Fruit fly (Drosophila melanogaster) whole organism, embryonic: ENCODE results near the gene Gr21a.

Experiments
- CG10462 ChIP-seq: fragments of 200-800 bp; sonication (Bioruptor generic); optimal IDR thresholded peaks from 2 replicates; lab custom pipeline; 2016; ENCODE audit warnings: missing biosample characterization, missing genetic modification characterization
- CG11504 ChIP-seq: fragments of 200-800 bp; sonication (Bioruptor generic); optimal IDR thresholded peaks from 3 replicates; lab custom pipeline; 2019; ENCODE audit warnings: missing biosample characterization, mild to moderate bottlenecking, missing genetic modification characterization, moderate library complexity
- CG12659 ChIP-seq: fragments of 200-800 bp; sonication (Bioruptor generic); optimal IDR thresholded peaks from 3 replicates; lab custom pipeline; 2017; ENCODE audit warnings: mild to moderate bottlenecking, missing biosample characterization, missing genetic modification reagents, missing genetic modification characterization
- CG13775 ChIP-seq: fragments of 200-800 bp; sonication (Bioruptor generic); optimal IDR thresholded peaks from 3 replicates; lab custom pipeline; 2017; ENCODE audit warnings: missing biosample characterization, mild to moderate bottlenecking, missing genetic modification characterization
- CG15601 ChIP-seq: fragments of 200-800 bp; sonication (Bioruptor generic); optimal IDR thresholded peaks from 3 replicates; lab custom pipeline; 2019; ENCODE audit warnings: missing biosample characterization, mild to moderate bottlenecking, missing genetic modification characterization, moderate library complexity
- CG1602 ChIP-seq: fragments of 200-800 bp; sonication (Bioruptor generic); optimal IDR thresholded peaks from 3 replicates; lab custom pipeline; 2016; ENCODE audit warnings: missing biosample characterization, missing genetic modification characterization
- CG1603 ChIP-seq: fragments of 200-800 bp; sonication (Bioruptor generic); optimal IDR thresholded peaks from 2 replicates; lab custom pipeline; 2019; ENCODE audit warnings: missing biosample characterization, mild to moderate bottlenecking, missing genetic modification characterization, moderate library complexity
- CG16815 ChIP-seq: fragments of 200-800 bp; sonication (Bioruptor generic); optimal IDR thresholded peaks from 3 replicates; lab custom pipeline; 2017; ENCODE audit warnings: missing biosample characterization, mild to moderate bottlenecking, missing genetic modification characterization
- CG17361 ChIP-seq: fragments of 200-800 bp; sonication (Bioruptor generic); IDR thresholded peaks from 3 replicates; pipeline ENCODE4 v1.3.6; 2022; ENCODE audit warnings: missing biosample characterization, missing genetic modification characterization
- CG17385 ChIP-seq: fragments of 200-800 bp; sonication (Bioruptor generic); optimal IDR thresholded peaks from 3 replicates; lab custom pipeline; 2018; ENCODE audit warnings: missing biosample characterization, mild to moderate bottlenecking, missing genetic modification characterization
- CG17802 ChIP-seq: fragments of 200-800 bp; sonication (Bioruptor generic); optimal IDR thresholded peaks from 2 replicates; lab custom pipeline; 2018; ENCODE audit warnings: missing biosample characterization, mild to moderate bottlenecking, missing genetic modification characterization, moderate library complexity
- CG17829 ChIP-seq: fragments of 200-800 bp; optimal IDR thresholded peaks from 2 replicates; lab custom pipeline; 2019; ENCODE audit warnings: missing biosample characterization, mild to moderate bottlenecking, missing genetic modification characterization, moderate library complexity
- CG18619 ChIP-seq: fragments of 200-800 bp; sonication (Bioruptor generic); optimal IDR thresholded peaks from 3 replicates; lab custom pipeline; 2017; ENCODE audit warnings: missing biosample characterization, mild to moderate bottlenecking, missing genetic modification characterization
- CG2202 ChIP-seq: fragments of 200-800 bp; sonication (Bioruptor generic); optimal IDR thresholded peaks from 2 replicates; lab custom pipeline; 2018; ENCODE audit warnings: missing biosample characterization, mild to moderate bottlenecking, missing genetic modification characterization
- CG2875 ChIP-seq: fragments of 200-800 bp; sonication (Bioruptor generic); optimal IDR thresholded peaks from 2 replicates; lab custom pipeline; 2017; ENCODE audit warnings: missing biosample characterization, mild to moderate bottlenecking, missing genetic modification characterization, missing genetic modification reagents
- CG31224 ChIP-seq: fragments of 200-800 bp; sonication (Bioruptor generic); IDR thresholded peaks from 2 replicates; pipeline ENCODE4 v1.3.6; 2022; ENCODE audit warnings: missing biosample characterization, missing genetic modification characterization
- CG32767 ChIP-seq: fragments of 200-800 bp; sonication (Bioruptor generic); IDR thresholded peaks from 2 replicates; pipeline ENCODE4 v1.3.6; 2022; ENCODE audit warnings: missing biosample characterization, missing genetic modification characterization
- CG3726 ChIP-seq: fragments of 200-800 bp; sonication (Bioruptor generic); IDR thresholded peaks from 3 replicates; pipeline ENCODE4, ENCODE4 v1.3.6; 2022; ENCODE audit warnings: missing biosample characterization, missing genetic modification characterization
- CG4424 ChIP-seq: fragments of 200-800 bp; sonication (Bioruptor generic); optimal IDR thresholded peaks from 3 replicates; lab custom pipeline; 2016; ENCODE audit warnings: missing biosample characterization, missing genetic modification characterization
- CG6765 ChIP-seq: fragments of 200-800 bp; sonication (Bioruptor generic); optimal IDR thresholded peaks from 3 replicates; lab custom pipeline; 2017; ENCODE audit warnings: missing biosample characterization, mild to moderate bottlenecking, missing genetic modification characterization
- CG7357 ChIP-seq: fragments of 200-800 bp; sonication (Bioruptor generic); IDR thresholded peaks from 3 replicates; pipeline ENCODE4 v1.3.6; 2022; ENCODE audit warnings: missing biosample characterization, missing genetic modification characterization
- CG7745 ChIP-seq: fragments of 200-800 bp; sonication (Bioruptor generic); optimal IDR thresholded peaks from 2 replicates; lab custom pipeline; 2018; ENCODE audit warnings: missing biosample characterization, mild to moderate bottlenecking, missing genetic modification characterization, moderate library complexity
- CG9609 ChIP-seq: fragments of 200-800 bp; sonication (Bioruptor generic); optimal IDR thresholded peaks from 3 replicates; lab custom pipeline; 2016; ENCODE audit warnings: missing biosample characterization, missing genetic modification characterization
- D ChIP-seq, 2 experiments: fragments of 200-800 bp in 1 of 2; fragments of >200 bp in 1 of 2; sonication (Bioruptor generic) in 1 of 2; optimal IDR thresholded peaks; 2 replicates in 1 of 2; 3 replicates in 1 of 2; lab custom pipeline; 2017; ENCODE audit warnings: mild to moderate bottlenecking in 1 of 2, missing biosample characterization in 1 of 2, missing genetic modification characterization in 1 of 2, missing genetic modification reagents in 1 of 2
- D19A ChIP-seq: fragments of 200-800 bp; optimal IDR thresholded peaks from 3 replicates; lab custom pipeline; 2019; ENCODE audit warnings: missing biosample characterization, mild to moderate bottlenecking, missing genetic modification characterization, moderate library complexity
- HLH3B ChIP-seq: fragments of 200-800 bp; sonication (Bioruptor generic); IDR thresholded peaks from 2 replicates; pipeline ENCODE4 v1.3.6; 2022; ENCODE audit warnings: missing biosample characterization, missing genetic modification characterization
- Jarid2 ChIP-seq: fragments of 200-800 bp; sonication (Bioruptor generic); optimal IDR thresholded peaks from 3 replicates; lab custom pipeline; 2017; ENCODE audit warnings: mild to moderate bottlenecking, missing biosample characterization, missing genetic modification reagents, missing genetic modification characterization
- Med ChIP-seq: fragments of 200-800 bp; sonication (Bioruptor generic); peaks from one replicate; lab custom pipeline; 2016; ENCODE audit warnings: missing biosample characterization, missing genetic modification characterization, mild to moderate bottlenecking, inconsistent platforms, moderate library complexity
- Nf-YB ChIP-seq: fragments of 200-800 bp; sonication (Bioruptor generic); optimal IDR thresholded peaks from 3 replicates; lab custom pipeline; 2019; ENCODE audit warnings: missing biosample characterization, mild to moderate bottlenecking, missing genetic modification characterization, moderate library complexity
- PHDP ChIP-seq: fragments of 200-800 bp; sonication (Bioruptor generic); optimal IDR thresholded peaks from 3 replicates; lab custom pipeline; 2018; ENCODE audit warnings: missing biosample characterization, mild to moderate bottlenecking, missing genetic modification characterization, moderate library complexity
- Sox100B ChIP-seq: fragments of 200-800 bp; sonication (Bioruptor generic); optimal IDR thresholded peaks from 3 replicates; lab custom pipeline; 2018; ENCODE audit warnings: missing biosample characterization, mild to moderate bottlenecking, missing genetic modification characterization
- Xbp1 ChIP-seq: fragments of 200-800 bp; sonication (Bioruptor generic); optimal IDR thresholded peaks from 3 replicates; lab custom pipeline; 2016; ENCODE audit warnings: missing biosample characterization, mild to moderate bottlenecking, missing genetic modification characterization
- en ChIP-seq: fragments of 200-800 bp; sonication (Bioruptor generic); optimal IDR thresholded peaks from 2 replicates; lab custom pipeline; 2016; ENCODE audit warnings: missing biosample characterization, missing genetic modification characterization
- esg ChIP-seq: fragments of 200-800 bp; sonication (Bioruptor generic); conservative IDR thresholded peaks from 2 replicates; pipeline ENCODE4 v1.3.6; 2022; ENCODE audit warnings: missing biosample characterization, missing genetic modification characterization
- eve ChIP-seq, 2 experiments: fragments of >200 bp; optimal IDR thresholded peaks; 2 replicates each; lab custom pipeline; 2017; ENCODE audit warnings: missing biosample characterization in 2 of 2, missing genetic modification characterization in 2 of 2
- gcm ChIP-seq: fragments of 200-800 bp; sonication (Bioruptor generic); optimal IDR thresholded peaks from 2 replicates; lab custom pipeline; 2019; ENCODE audit warnings: missing biosample characterization, mild to moderate bottlenecking, missing genetic modification characterization, moderate library complexity
- hb ChIP-seq: fragments of 200-800 bp; sonication (Bioruptor generic); IDR thresholded peaks from 3 replicates; pipeline ENCODE4 v1.3.6; 2022; ENCODE audit warnings: missing biosample characterization, missing genetic modification characterization; ENCODE audit not compliant: partially characterized antibody
- odd ChIP-seq: fragments of 200-800 bp; sonication (Bioruptor generic); optimal IDR thresholded peaks from 2 replicates; lab custom pipeline; 2017; ENCODE audit warnings: missing biosample characterization, mild to moderate bottlenecking, missing genetic modification characterization
- phol ChIP-seq: fragments of 200-800 bp; sonication (Bioruptor generic); optimal IDR thresholded peaks from 3 replicates; lab custom pipeline; 2018; ENCODE audit warnings: missing biosample characterization, mild to moderate bottlenecking, missing genetic modification characterization, moderate library complexity
- prd ChIP-seq, 3 experiments: fragments of >200 bp in 2 of 3; fragments of 200-800 bp in 1 of 3; sonication (Bioruptor generic) in 1 of 3; optimal IDR thresholded peaks in 2 of 3; IDR thresholded peaks in 1 of 3; 2 replicates in 2 of 3; 3 replicates in 1 of 3; pipeline versions ENCODE4 v1.3.6 to Lab custom; 2017 to 2022; ENCODE audit warnings: missing biosample characterization in 1 of 3, missing genetic modification characterization in 1 of 3
- pros ChIP-seq: fragments of 200-800 bp; sonication (Bioruptor generic); optimal IDR thresholded peaks from 3 replicates; lab custom pipeline; 2019; ENCODE audit warnings: missing biosample characterization, mild to moderate bottlenecking, missing genetic modification characterization, moderate library complexity
- salm ChIP-seq: fragments of 200-800 bp; sonication (Bioruptor generic); optimal IDR thresholded peaks from 2 replicates; lab custom pipeline; 2018; ENCODE audit warnings: missing biosample characterization, mild to moderate bottlenecking, missing genetic modification characterization
- sc ChIP-seq, 3 experiments: fragments of >200 bp in 2 of 3; fragments of 200-800 bp in 1 of 3; sonication (Bioruptor generic) in 1 of 3; optimal IDR thresholded peaks; 2 replicates in 2 of 3; 3 replicates in 1 of 3; lab custom pipeline; 2017; ENCODE audit warnings: mild to moderate bottlenecking in 1 of 3, missing biosample characterization in 1 of 3, missing genetic modification characterization in 1 of 3, missing genetic modification reagents in 1 of 3
- tap ChIP-seq: fragments of 200-800 bp; optimal IDR thresholded peaks from 3 replicates; lab custom pipeline; 2019; ENCODE audit warnings: missing biosample characterization, mild to moderate bottlenecking, missing genetic modification characterization, moderate library complexity
- trem ChIP-seq: fragments of 200-800 bp; optimal IDR thresholded peaks from 3 replicates; lab custom pipeline; 2019; ENCODE audit warnings: missing biosample characterization, mild to moderate bottlenecking, missing genetic modification characterization, moderate library complexity
- twi ChIP-seq: fragments of 200-800 bp; optimal IDR thresholded peaks from 2 replicates; lab custom pipeline; 2019; ENCODE audit warnings: missing biosample characterization, mild to moderate bottlenecking, missing genetic modification characterization, moderate library complexity

Gr21a gene

dm6 chr2L:827516-828362 lies 47.5 kb downstream of the Gr21a start (continued):
- TF ChIP-seq CG1602 (peak; percentile 49), prd (optimal IDR thresholded peaks at IDR 0.05; lab: Kevin White, UChicago) (no peak), prd (GFP tag; IDR thresholded peaks at IDR 0.05; lab: Robert Waterston, UW) (peak; percentile 21; the same call in 1 of the 3 replicates), sc (optimal IDR thresholded peaks at IDR 0.05; lab: Kevin White, UChicago) (no peak), sc (GFP tag; optimal IDR thresholded peaks at IDR 0.05; lab: Kevin White, UChicago) (peak; percentile 69), CG4424 (GFP tag; lab: Kevin White, UChicago) (peak; percentile 30), Med (GFP tag; lab: Kevin White, UChicago) (peak; percentile 74), esg (GFP tag; lab: Robert Waterston, UW) (0 out of 2 replicates have a peak, but pooled peaks have one; percentile 15), Xbp1 (peak; percentile 60), CG31224 (GFP tag; lab: Robert Waterston, UW) (no peak), PHDP (tag; lab: Kevin White, UChicago) (peak; percentile 71), HLH3B (GFP tag; lab: Robert Waterston, UW) (0 out of 2 replicates have a peak, but pooled peaks have one; percentile 22), en (GFP tag; lab: Kevin White, UChicago) (no peak), CG17829 (peak; percentile 11), CG7357 (GFP tag; lab: Robert Waterston, UW) (no peak), CG1603 (tag; lab: Kevin White, UChicago) (peak; percentile 72), CG15601 (tag; lab: Kevin White, UChicago) (peak; percentile 27), tap (tag; lab: Kevin White, UChicago) (peak; percentile 44), D (optimal IDR thresholded peaks at IDR 0.05; lab: Kevin White, UChicago) (no peak), D (GFP tag; optimal IDR thresholded peaks at IDR 0.05; lab: Kevin White, UChicago) (peak; percentile 62), D19A (tag; lab: Kevin White, UChicago) (peak; percentile 28), CG17385 (GFP tag; lab: Kevin White, UChicago) (peak; percentile 48), eve (GFP tag; optimal IDR thresholded peaks at IDR 0.05; lab: Kevin White, UChicago) (no peak), Nf-YB (GFP tag; lab: Kevin White, UChicago) (peak; percentile 20), CG3726 (GFP tag; lab: Robert Waterston, UW) (no peak), Jarid2 (GFP tag; lab: Kevin White, UChicago) (no peak), CG17802 (peak; percentile 16), odd (GFP tag; lab: Kevin White, UChicago) (peak; percentile 29), CG12659 (GFP tag; lab: Kevin White, UChicago) (peak; percentile 17), CG11504 (tag; lab: Kevin White, UChicago) (no peak), twi (tag; lab: Kevin White, UChicago) (no peak), Sox100B (GFP tag; lab: Kevin White, UChicago) (peak; percentile 65), CG16815 (GFP tag; lab: Kevin White, UChicago) (peak; percentile 15), CG32767 (GFP tag; lab: Robert Waterston, UW) (peak; percentile 27; the same call in 1 of the 2 replicates), CG13775 (GFP tag; lab: Kevin White, UChicago) (peak; percentile 10), gcm (peak; percentile 46), CG2875 (GFP tag; lab: Kevin White, UChicago) (peak; percentile 66), CG18619 (GFP tag; lab: Kevin White, UChicago) (peak; percentile 9), CG10462 (GFP tag; lab: Kevin White, UChicago) (peak; percentile 32), CG17361 (GFP tag; lab: Robert Waterston, UW) (peak; percentile 56; the same call in 2 of the 3 replicates), CG9609 (GFP tag; lab: Kevin White, UChicago) (peak; percentile 7), salm (tag; lab: Kevin White, UChicago) (peak; percentile 44), CG7745 (tag; lab: Kevin White, UChicago) (no peak), CG2202 (tag; lab: Kevin White, UChicago) (peak; percentile 54), pros (GFP tag; lab: Kevin White, UChicago) (peak; percentile 17), phol (tag; lab: Kevin White, UChicago) (peak; percentile 52), hb (GFP tag; lab: Robert Waterston, UW) (no peak), trem (tag; lab: Kevin White, UChicago) (peak; percentile 8), CG6765 (GFP tag; lab: Kevin White, UChicago) (no peak)
